Fruit fly (Drosophila melanogaster): ENCODE results near the gene BomBc3.

dm6 chr3R:22053740-22054139, 33.1 kb upstream of the BomBc3 start:
- TF ChIP-seq CG8478 (optimal IDR thresholded peaks at IDR 0.05), result no peak
- no peak for TF ChIP-seq CTCF (optimal IDR thresholded peaks at IDR 0.05)

All from S2 (cell line).